Worm (Caenorhabditis elegans): Measurements from ENCODE around the gene snf-11.

ce11 chrV:11263025-11263424, 45.2 kb downstream of the snf-11 start, which contains the start of gene F07B10.4:
- TF ChIP-seq elt-2 (tag; optimal IDR thresholded peaks at IDR 0.05) = no peak
- no peak for TF ChIP-seq nhr-11 (tag; optimal IDR thresholded peaks at IDR 0.05)
- no peak for TF ChIP-seq C08G9.2 (tag; optimal IDR thresholded peaks at IDR 0.05)
- no peak for TF ChIP-seq tbx-2 (tag; optimal IDR thresholded peaks at IDR 0.05)
- no peak for TF ChIP-seq eyg-1 (tag; optimal IDR thresholded peaks at IDR 0.05)
- TF ChIP-seq pha-4 (tag; optimal IDR thresholded peaks at IDR 0.05) = no peak
